Fruit fly (Drosophila melanogaster): ENCODE results near the gene Lip4.

Gene Lip4

DNA sequence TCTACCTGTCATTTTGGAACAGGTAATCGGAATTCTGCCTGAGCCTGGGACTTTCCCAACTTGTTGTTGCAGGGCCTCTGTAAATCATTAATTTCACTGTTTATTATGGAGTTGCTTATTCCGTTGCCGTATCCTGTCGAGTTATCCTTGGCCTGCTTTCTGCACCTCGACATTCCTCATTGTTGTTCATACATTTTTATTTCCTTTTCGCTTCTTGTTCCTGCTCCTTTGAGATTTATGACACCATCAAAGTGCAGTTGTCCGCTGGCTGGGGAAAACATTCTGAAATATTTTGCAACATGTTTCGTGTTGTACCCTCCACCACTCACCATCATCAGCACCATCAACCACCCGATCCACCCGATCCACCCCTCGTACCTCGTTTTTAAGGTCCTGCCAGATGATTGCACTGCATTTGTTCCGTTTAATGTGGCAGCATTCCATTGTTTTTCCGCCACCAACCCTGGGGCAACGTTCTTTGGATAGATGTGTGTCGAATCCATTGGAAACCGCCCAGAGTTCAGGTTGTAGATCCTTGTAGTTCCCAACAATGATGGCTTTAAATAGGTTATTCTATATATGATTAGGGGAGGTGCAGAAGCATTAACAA is 21.5 kb downstream of the Lip4 start:
- TF ChIP-seq esn (GFP tag; optimal IDR thresholded peaks at IDR 0.05), result no peak
- TF ChIP-seq CG6792 (GFP tag; optimal IDR thresholded peaks at IDR 0.05), result no peak
- no peak for TF ChIP-seq CG8119 (GFP tag; IDR thresholded peaks at IDR 0.05)
- TF ChIP-seq CG6163 (GFP tag; IDR thresholded peaks at IDR 0.05), result no peak
- no peak for TF ChIP-seq Met (GFP tag; optimal IDR thresholded peaks at IDR 0.05)
- TF ChIP-seq cyc (GFP tag; optimal IDR thresholded peaks at IDR 0.05), result no peak
- TF ChIP-seq CG3032 (tag; optimal IDR thresholded peaks at IDR 0.05), result no peak
- TF ChIP-seq Hr4 (GFP tag; optimal IDR thresholded peaks at IDR 0.05), result no peak
- no peak for TF ChIP-seq fd85E (GFP tag; optimal IDR thresholded peaks at IDR 0.05)
- no peak for TF ChIP-seq dac (GFP tag; optimal IDR thresholded peaks at IDR 0.05)
- no peak for TF ChIP-seq fkh (GFP tag; optimal IDR thresholded peaks at IDR 0.05)
- TF ChIP-seq CG3919 (GFP tag; optimal IDR thresholded peaks at IDR 0.05), result no peak
- no peak for TF ChIP-seq vri (GFP tag; optimal IDR thresholded peaks at IDR 0.05)
- no peak for TF ChIP-seq Eip75B (GFP tag; optimal IDR thresholded peaks at IDR 0.05)
- TF ChIP-seq Eip93F (GFP tag; optimal IDR thresholded peaks at IDR 0.05), result no peak

DNA sequence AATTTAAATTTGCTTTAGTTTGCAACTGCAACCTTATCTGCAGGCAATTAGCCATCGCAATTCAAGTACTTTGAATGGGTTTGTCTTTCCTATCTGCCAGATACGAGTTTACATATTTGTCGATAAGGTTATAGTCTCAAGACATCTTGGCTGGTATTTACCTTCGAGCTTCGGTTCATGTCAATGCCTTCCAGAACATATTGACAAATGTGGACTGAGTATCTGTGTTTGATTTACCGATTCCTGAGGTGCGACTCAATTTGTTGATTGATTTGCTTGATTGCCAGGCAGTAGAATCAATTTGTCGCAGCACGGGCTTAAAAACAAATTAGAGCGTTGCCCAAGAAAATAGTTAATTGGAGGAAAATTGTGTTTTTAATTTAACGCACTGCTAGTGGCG is 25.4 kb downstream of the Lip4 start:
- no peak for TF ChIP-seq pdm3 (GFP tag; optimal IDR thresholded peaks at IDR 0.05)
- no peak for TF ChIP-seq CG6854 (GFP tag; optimal IDR thresholded peaks at IDR 0.05)
- no peak for TF ChIP-seq lz (GFP tag; optimal IDR thresholded peaks at IDR 0.05)
- no peak for TF ChIP-seq Met (GFP tag; optimal IDR thresholded peaks at IDR 0.05)
- TF ChIP-seq CG6808 (GFP tag; optimal IDR thresholded peaks at IDR 0.05), result no peak
- TF ChIP-seq fkh (GFP tag; optimal IDR thresholded peaks at IDR 0.05), result peak; percentile 90
- peak; percentile 3 for TF ChIP-seq esn (GFP tag; optimal IDR thresholded peaks at IDR 0.05)
- TF ChIP-seq CG11902 (GFP tag; optimal IDR thresholded peaks at IDR 0.05), result no peak
- no peak for TF ChIP-seq dac (GFP tag; optimal IDR thresholded peaks at IDR 0.05)
- TF ChIP-seq Sox102F (GFP tag; optimal IDR thresholded peaks at IDR 0.05), result no peak
- peak; percentile 22 for TF ChIP-seq CG10631 (GFP tag; optimal IDR thresholded peaks at IDR 0.05)
- TF ChIP-seq CG8119 (GFP tag; IDR thresholded peaks at IDR 0.05), result no peak
- peak; percentile 24 for TF ChIP-seq vri (GFP tag; optimal IDR thresholded peaks at IDR 0.05)
- TF ChIP-seq Eip78C (GFP tag), result peak; percentile 24
- no peak for TF ChIP-seq Smox (GFP tag; optimal IDR thresholded peaks at IDR 0.05)
- no peak for TF ChIP-seq CG15336 (GFP tag; IDR thresholded peaks at IDR 0.05)
- TF ChIP-seq eg (GFP tag; IDR thresholded peaks at IDR 0.05), result 0 out of 3 replicates have a peak, but pooled peaks have one; percentile 27

DNA sequence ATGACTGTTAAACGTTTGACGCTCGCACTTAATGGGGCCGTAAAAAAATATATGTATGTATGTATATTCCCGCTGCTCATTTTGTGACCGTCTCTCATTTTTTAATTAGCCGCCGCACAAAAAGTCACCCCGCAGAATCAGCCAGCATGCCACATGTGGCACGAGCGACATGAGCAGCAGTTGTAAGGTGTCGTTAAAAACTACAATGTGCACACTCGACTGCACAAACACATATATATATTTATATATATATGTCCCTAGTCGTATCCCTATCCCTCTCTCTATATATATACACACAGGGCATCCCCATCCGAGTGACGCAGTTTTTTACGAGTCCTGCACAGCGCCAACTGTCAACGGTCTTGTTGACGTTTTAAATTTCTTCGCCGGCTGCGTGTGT is 26.3 kb downstream of the Lip4 start:
- TF ChIP-seq Ets96B (tag; optimal IDR thresholded peaks at IDR 0.05) (no peak), dsx (GFP tag; optimal IDR thresholded peaks at IDR 0.05; ENCODE audit: poor library complexity, severe bottlenecking) (peak; percentile 63), svp (GFP tag) (no peak), Eip78C (GFP tag) (peak; percentile 41)

DNA sequence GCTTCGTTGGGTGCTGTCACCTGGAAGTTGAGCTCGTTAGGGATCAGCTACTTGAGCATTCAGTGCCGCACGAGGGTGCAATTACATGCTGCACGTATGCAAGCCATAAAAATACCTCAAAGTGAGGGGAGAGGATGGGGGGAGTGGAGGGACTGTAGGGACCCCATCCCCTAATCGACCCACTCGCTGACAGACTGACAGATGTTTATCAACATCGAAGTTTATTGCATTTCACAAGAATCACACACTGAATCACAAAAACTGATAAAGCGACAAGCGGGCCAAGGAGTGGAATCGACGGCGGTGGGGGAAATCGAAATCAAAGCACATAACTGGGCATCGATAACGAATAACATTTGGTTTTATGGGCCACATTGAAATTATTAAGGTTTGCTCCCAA is 27.3 kb downstream of the Lip4 start:
- no peak for TF ChIP-seq Gug (GFP tag; IDR thresholded peaks at IDR 0.05)
- TF ChIP-seq CG6163 (GFP tag; IDR thresholded peaks at IDR 0.05), result no peak
- no peak for TF ChIP-seq Eip75B (GFP tag; optimal IDR thresholded peaks at IDR 0.05)
- TF ChIP-seq CG15336 (GFP tag; IDR thresholded peaks at IDR 0.05), result no peak
- no peak for TF ChIP-seq cyc (GFP tag; optimal IDR thresholded peaks at IDR 0.05)
- peak; percentile 44 for TF ChIP-seq vri (GFP tag; optimal IDR thresholded peaks at IDR 0.05)
- no peak for TF ChIP-seq Hr4 (GFP tag; optimal IDR thresholded peaks at IDR 0.05)
- TF ChIP-seq Lpt (GFP tag; optimal IDR thresholded peaks at IDR 0.05), result no peak

DNA sequence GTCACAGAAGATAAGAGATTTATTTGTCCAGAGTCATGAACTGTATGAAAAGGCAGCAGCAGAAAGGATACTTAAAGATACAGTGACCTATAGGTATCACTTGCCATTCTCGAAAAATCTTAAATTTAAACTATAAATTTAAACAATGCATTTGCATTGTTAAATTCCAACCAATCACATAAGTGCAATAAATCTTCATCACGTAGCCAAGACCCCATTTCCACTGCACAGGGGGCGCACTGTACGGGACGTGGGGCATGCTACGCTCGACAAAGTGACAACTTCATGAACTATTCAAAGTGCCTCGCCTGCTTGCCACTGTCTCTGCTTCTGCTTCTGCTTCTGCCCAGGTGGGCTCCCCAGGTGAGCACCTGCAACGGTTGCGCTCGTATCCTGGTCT is 27.9 kb downstream of the Lip4 start:
- TF ChIP-seq CG6163 (GFP tag; IDR thresholded peaks at IDR 0.05) (peak; percentile 50; the same call in 2 of the 3 replicates), acj6 (GFP tag; optimal IDR thresholded peaks at IDR 0.05) (peak; percentile 12), Hr39 (GFP tag; optimal IDR thresholded peaks at IDR 0.05) (peak; percentile 2), Eip93F (GFP tag; optimal IDR thresholded peaks at IDR 0.05) (no peak), eg (GFP tag; IDR thresholded peaks at IDR 0.05) (peak; percentile 42; the same call in 1 of the 3 replicates), CG4318 (GFP tag; optimal IDR thresholded peaks at IDR 0.05) (no peak)
